Worm (Caenorhabditis elegans): ENCODE results near the gene sgca-1.
A peak's percentile ranks its signal among the peaks of the same experiment; 100 is the strongest.

Gene sgca-1

DNA sequence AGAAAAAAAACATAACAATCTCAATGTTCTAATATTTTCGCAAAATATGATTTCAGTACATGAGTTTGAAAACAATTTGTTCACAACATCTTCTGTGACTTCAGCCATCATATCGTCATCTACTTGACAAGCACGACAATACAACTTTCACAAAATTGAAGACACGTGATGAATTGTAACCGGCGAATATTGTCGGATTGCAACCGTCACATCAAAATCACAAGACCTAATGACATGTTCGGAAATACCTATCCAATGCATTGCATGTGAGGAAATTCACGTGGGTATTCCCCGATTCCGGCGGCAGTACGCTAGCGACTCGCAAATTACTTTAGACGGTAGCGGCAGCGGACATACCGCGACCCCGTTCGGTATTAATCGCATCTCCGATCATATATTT, 47.8 kb downstream of the sgca-1 start:
- TF ChIP-seq ceh-13 (GFP tag; optimal IDR thresholded peaks at IDR 0.05) (no peak), sea-1 (GFP tag; conservative IDR thresholded peaks at IDR 0.05) (no peak), tbx-11 (GFP tag; IDR thresholded peaks at IDR 0.05) (no peak), B0310.2 (tag; optimal IDR thresholded peaks at IDR 0.05) (no peak), pes-1 (GFP tag; IDR thresholded peaks at IDR 0.05) (no peak), scrt-1 (GFP tag; IDR thresholded peaks at IDR 0.05) (no peak), F13C5.2 (tag; optimal IDR thresholded peaks at IDR 0.05) (no peak), ama-1 (optimal IDR thresholded peaks at IDR 0.05) (no peak), tra-4 (tag; optimal IDR thresholded peaks at IDR 0.05) (no peak), hnd-1 (tag; optimal IDR thresholded peaks at IDR 0.05) (no peak), flt-1 (GFP tag; IDR thresholded peaks at IDR 0.05) (no peak), hmbx-1 (tag; optimal IDR thresholded peaks at IDR 0.05) (no peak)

DNA sequence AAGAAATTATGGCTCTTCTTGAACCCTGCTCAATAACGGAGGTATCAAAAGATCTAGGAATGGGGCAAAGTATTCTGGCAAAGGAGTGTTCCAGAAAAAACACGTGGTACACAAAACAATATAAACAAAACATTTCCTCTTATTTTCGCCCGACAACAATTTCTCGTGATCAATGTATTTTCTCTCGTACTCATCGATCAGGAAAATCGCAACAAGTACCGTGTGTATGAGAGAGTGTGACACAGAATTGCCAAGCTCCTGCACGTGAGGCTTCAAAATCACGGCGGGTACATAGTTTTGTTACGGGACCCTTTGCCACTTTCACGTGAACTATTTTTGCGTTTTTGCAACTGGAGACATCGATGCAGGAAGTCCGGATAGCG, 48.4 kb downstream of the sgca-1 start:
- no peak for TF ChIP-seq hnd-1 (tag; optimal IDR thresholded peaks at IDR 0.05)
- TF ChIP-seq ama-1 (optimal IDR thresholded peaks at IDR 0.05), result no peak
- TF ChIP-seq ceh-36 (tag; optimal IDR thresholded peaks at IDR 0.05), result no peak
- no peak for TF ChIP-seq tra-4 (tag; optimal IDR thresholded peaks at IDR 0.05)
- TF ChIP-seq F13C5.2 (tag; optimal IDR thresholded peaks at IDR 0.05), result no peak
- no peak for TF ChIP-seq tbx-37 (GFP tag; conservative IDR thresholded peaks at IDR 0.05)
- no peak for TF ChIP-seq flt-1 (GFP tag; IDR thresholded peaks at IDR 0.05)
- no peak for TF ChIP-seq aly-1 (tag; optimal IDR thresholded peaks at IDR 0.05)
- TF ChIP-seq hmg-4 (GFP tag; optimal IDR thresholded peaks at IDR 0.05), result no peak
- no peak for TF ChIP-seq scrt-1 (GFP tag; IDR thresholded peaks at IDR 0.05)
- no peak for TF ChIP-seq ceh-13 (GFP tag; optimal IDR thresholded peaks at IDR 0.05)
- TF ChIP-seq pes-1 (GFP tag; IDR thresholded peaks at IDR 0.05), result no peak
- no peak for TF ChIP-seq tbx-11 (GFP tag; IDR thresholded peaks at IDR 0.05)
- TF ChIP-seq sea-1 (GFP tag; conservative IDR thresholded peaks at IDR 0.05), result no peak
- TF ChIP-seq ets-7 (tag; optimal IDR thresholded peaks at IDR 0.05), result no peak
- TF ChIP-seq B0310.2 (tag; optimal IDR thresholded peaks at IDR 0.05), result no peak
- no peak for TF ChIP-seq hmbx-1 (tag; optimal IDR thresholded peaks at IDR 0.05)

DNA sequence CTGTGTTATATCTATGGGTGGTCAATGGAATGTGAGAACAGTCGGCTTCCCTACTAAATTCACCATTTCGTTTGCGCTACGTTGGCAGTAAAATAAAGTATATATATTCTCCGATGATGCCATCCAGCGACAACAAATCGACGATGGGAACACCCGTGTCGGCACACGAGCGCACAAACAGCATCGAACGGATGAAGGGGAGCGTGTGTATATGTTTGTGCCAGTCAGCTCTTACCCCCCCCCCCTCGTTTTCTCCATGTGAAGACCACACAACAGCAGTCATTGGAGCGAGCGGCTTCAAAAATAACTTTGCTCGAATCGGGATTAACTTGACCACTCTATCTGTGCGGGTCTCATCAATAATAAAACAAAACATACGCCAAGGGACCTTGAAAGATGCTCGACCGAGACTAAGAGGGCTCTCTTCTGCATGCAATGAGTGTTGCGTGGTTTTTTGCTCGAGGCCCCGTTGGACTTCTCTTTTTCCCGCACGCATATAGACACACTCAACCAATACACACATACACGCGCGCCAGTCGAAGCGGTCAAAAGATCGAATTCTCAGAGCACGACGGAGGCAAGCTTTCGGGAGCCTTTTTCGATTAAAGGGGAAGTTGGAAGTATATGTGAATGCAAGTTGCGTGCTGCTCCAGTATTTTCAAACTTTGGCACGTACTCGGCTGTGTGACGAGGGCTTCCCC, 48.9 kb downstream of the sgca-1 start:
- TF ChIP-seq hmg-4 (GFP tag; optimal IDR thresholded peaks at IDR 0.05), result peak; percentile 33
- TF ChIP-seq scrt-1 (GFP tag; IDR thresholded peaks at IDR 0.05), result no peak
- no peak for TF ChIP-seq ets-7 (tag; optimal IDR thresholded peaks at IDR 0.05)

DNA sequence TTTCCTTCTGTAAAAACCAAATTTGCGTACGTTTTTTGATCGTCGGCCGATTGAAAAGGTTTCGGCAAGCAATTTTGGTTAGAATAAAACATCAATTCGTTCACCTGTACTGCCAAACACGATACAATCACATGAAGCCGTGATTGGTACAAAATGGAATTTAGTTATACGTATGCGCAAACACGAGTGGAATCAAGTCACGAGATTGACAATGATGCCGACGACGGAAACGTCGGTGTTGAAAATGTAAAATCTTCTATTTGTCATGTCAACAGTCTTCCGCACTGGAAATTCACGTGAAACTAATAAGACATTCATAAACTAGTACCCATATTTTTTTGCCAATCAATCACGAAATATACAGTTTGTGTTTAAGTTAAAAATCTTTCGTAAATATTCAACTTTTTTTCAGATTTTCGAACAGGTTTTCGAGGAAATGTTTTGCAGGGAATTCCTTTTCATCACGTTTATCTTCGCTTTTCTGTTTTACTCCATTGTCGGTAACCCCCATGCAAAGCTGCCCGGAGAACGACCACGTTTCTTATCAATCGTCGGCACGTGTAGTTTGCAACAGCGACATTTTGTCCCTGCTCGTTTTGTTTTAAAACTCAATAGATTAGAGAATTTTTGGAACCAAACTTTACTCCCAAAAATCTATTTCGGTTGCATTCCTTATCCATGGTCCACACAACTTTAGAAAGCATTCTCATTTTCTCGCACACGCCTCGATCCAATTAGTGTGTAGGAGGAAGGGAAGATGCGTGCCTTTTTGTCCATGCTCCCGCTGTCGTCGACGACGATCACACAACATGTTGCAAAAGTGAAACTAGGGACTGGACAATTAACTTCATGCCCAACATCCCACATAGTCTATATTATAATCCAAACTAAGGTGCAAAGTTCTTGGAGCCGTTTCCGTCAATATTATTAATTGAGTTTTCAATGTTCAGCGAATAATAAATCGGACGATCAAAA, 50.0 kb downstream of the sgca-1 start:
- TF ChIP-seq F13C5.2 (tag; optimal IDR thresholded peaks at IDR 0.05) (no peak), tra-4 (tag; optimal IDR thresholded peaks at IDR 0.05) (no peak)

DNA sequence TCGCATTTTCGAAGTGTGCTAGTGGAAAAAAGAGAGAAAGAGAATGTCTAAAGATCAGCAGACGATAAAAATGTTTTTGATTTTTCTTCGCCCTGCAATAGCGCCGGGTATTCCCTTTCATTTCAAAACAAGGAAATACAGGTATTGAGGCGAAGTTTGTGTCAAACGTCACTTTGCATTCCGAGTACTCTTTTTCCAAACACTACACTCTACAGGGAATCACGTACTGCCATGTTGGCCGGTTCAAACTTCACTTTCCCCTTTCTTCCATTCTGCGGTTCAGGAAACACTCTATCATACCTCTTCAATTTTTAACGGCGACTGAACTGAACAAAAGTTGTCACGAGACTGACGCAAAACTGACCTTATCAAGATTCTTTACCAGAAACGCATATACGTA, 50.8 kb downstream of the sgca-1 start:
- TF ChIP-seq ets-7 (tag; optimal IDR thresholded peaks at IDR 0.05), result no peak
- TF ChIP-seq tra-4 (tag; optimal IDR thresholded peaks at IDR 0.05), result no peak
- no peak for TF ChIP-seq hmbx-1 (tag; optimal IDR thresholded peaks at IDR 0.05)
- TF ChIP-seq hmg-4 (GFP tag; optimal IDR thresholded peaks at IDR 0.05), result no peak
- TF ChIP-seq tbx-11 (GFP tag; IDR thresholded peaks at IDR 0.05), result no peak
- TF ChIP-seq aly-1 (tag; optimal IDR thresholded peaks at IDR 0.05), result no peak
- no peak for TF ChIP-seq scrt-1 (GFP tag; IDR thresholded peaks at IDR 0.05)
- TF ChIP-seq sea-1 (GFP tag; conservative IDR thresholded peaks at IDR 0.05), result no peak
- no peak for TF ChIP-seq F13C5.2 (tag; optimal IDR thresholded peaks at IDR 0.05)
- TF ChIP-seq B0310.2 (tag; optimal IDR thresholded peaks at IDR 0.05), result no peak
- no peak for TF ChIP-seq hnd-1 (tag; optimal IDR thresholded peaks at IDR 0.05)
- no peak for TF ChIP-seq ceh-36 (tag; optimal IDR thresholded peaks at IDR 0.05)
- no peak for TF ChIP-seq ceh-13 (GFP tag; optimal IDR thresholded peaks at IDR 0.05)
- TF ChIP-seq tbx-37 (GFP tag; conservative IDR thresholded peaks at IDR 0.05), result no peak

ce11 chrX:6737329-6738008, 51.9 kb downstream of the sgca-1 start:
- TF ChIP-seq ceh-13 (GFP tag; optimal IDR thresholded peaks at IDR 0.05) (no peak), B0310.2 (tag; optimal IDR thresholded peaks at IDR 0.05) (no peak), flt-1 (GFP tag; IDR thresholded peaks at IDR 0.05) (no peak), hmbx-1 (tag; optimal IDR thresholded peaks at IDR 0.05) (no peak), tbx-11 (GFP tag; IDR thresholded peaks at IDR 0.05) (no peak), tbx-37 (GFP tag; conservative IDR thresholded peaks at IDR 0.05) (no peak), hnd-1 (tag; optimal IDR thresholded peaks at IDR 0.05) (no peak), F13C5.2 (tag; optimal IDR thresholded peaks at IDR 0.05) (peak; percentile 21), ama-1 (optimal IDR thresholded peaks at IDR 0.05) (no peak), sea-1 (GFP tag; conservative IDR thresholded peaks at IDR 0.05) (no peak), tra-4 (tag; optimal IDR thresholded peaks at IDR 0.05) (no peak), hmg-4 (GFP tag; optimal IDR thresholded peaks at IDR 0.05) (peak; percentile 22), ceh-36 (tag; optimal IDR thresholded peaks at IDR 0.05) (no peak), pes-1 (GFP tag; IDR thresholded peaks at IDR 0.05) (no peak), scrt-1 (GFP tag; IDR thresholded peaks at IDR 0.05) (no peak)
